Fruit fly (Drosophila melanogaster): ENCODE measurements around the gene CG16743.

dm6 chr2L:11014671-11015070 lies 42.6 kb downstream of the CG16743 start:
- peak; percentile 37 for TF ChIP-seq CG12605 (GFP tag; IDR thresholded peaks at IDR 0.05)
- peak; percentile 11 for TF ChIP-seq D1 (tag; optimal IDR thresholded peaks at IDR 0.05)
- no peak for TF ChIP-seq CG32121 (GFP tag; IDR thresholded peaks at IDR 0.05)
- TF ChIP-seq CG10348 (GFP tag; IDR thresholded peaks at IDR 0.05) = no peak
- no peak for TF ChIP-seq rn (GFP tag; IDR thresholded peaks at IDR 0.05)
- peak; percentile 51 for TF ChIP-seq CG15710 (tag; optimal IDR thresholded peaks at IDR 0.05)
- no peak for TF ChIP-seq Snoo (tag; optimal IDR thresholded peaks at IDR 0.05)

All from whole organism, pupa.